Worm (Caenorhabditis elegans) whole organism, late embryonic: ENCODE results near the gene col-9.

ENCODE experiments used
- C08G9.2 ChIP-seq: sonication (generic microtip); optimal IDR thresholded peaks from 2 replicates; lab custom pipeline; 2016; ENCODE audit warnings: mild to moderate bottlenecking, missing genetic modification characterization, moderate library complexity, missing compliant biosample characterization
- C38D4.7 ChIP-seq: fragments of 200-800 bp; sonication (Bioruptor generic); optimal IDR thresholded peaks from 2 replicates; lab custom pipeline; 2018; ENCODE audit warnings: mild to moderate bottlenecking, missing genetic modification characterization, moderate library complexity, missing compliant biosample characterization
- K02D7.2 ChIP-seq: sonication (generic microtip); optimal IDR thresholded peaks from 2 replicates; lab custom pipeline; 2017; ENCODE audit warnings: mild to moderate bottlenecking, missing genetic modification characterization, missing compliant biosample characterization
- Y22D7AL.16 ChIP-seq: sonication (generic microtip); optimal IDR thresholded peaks from 2 replicates; lab custom pipeline; 2016; ENCODE audit warnings: missing genetic modification characterization, missing compliant biosample characterization
- ama-1 ChIP-seq: fragments of 150-350 bp; optimal IDR thresholded peaks from 2 replicates; lab custom pipeline; 2014
- ceh-18 ChIP-seq: sonication (generic microtip); optimal IDR thresholded peaks from 2 replicates; lab custom pipeline; 2016; ENCODE audit warnings: missing genetic modification characterization, missing compliant biosample characterization
- ceh-19 ChIP-seq: fragments of 200-800 bp; sonication (Bioruptor generic); optimal IDR thresholded peaks from 2 replicates; lab custom pipeline; 2018; ENCODE audit warnings: mild to moderate bottlenecking, missing genetic modification characterization, missing compliant biosample characterization
- ceh-2 ChIP-seq: sonication (generic microtip); optimal IDR thresholded peaks from 2 replicates; lab custom pipeline; 2016; ENCODE audit warnings: missing genotype, missing genetic modification characterization, missing compliant biosample characterization
- ceh-30 ChIP-seq: fragments of 150-350 bp; optimal IDR thresholded peaks from 2 replicates; lab custom pipeline; 2014; ENCODE audit warnings: missing biosample characterization, missing genetic modification characterization
- ceh-31 ChIP-seq: sonication (generic microtip); optimal IDR thresholded peaks from 2 replicates; lab custom pipeline; 2016; ENCODE audit warnings: missing genetic modification characterization, missing compliant biosample characterization
- ceh-34 ChIP-seq: sonication (generic microtip); optimal IDR thresholded peaks from 2 replicates; lab custom pipeline; 2016; ENCODE audit warnings: mild to moderate bottlenecking, missing genetic modification characterization, missing compliant biosample characterization
- ceh-45 ChIP-seq: fragments of 200-800 bp; sonication (Bioruptor generic); IDR thresholded peaks from 2 replicates; pipeline ENCODE4 v1.3.6; 2022; ENCODE audit warnings: missing genetic modification reagents, missing genetic modification characterization, missing compliant biosample characterization
- ceh-48 ChIP-seq: sonication (generic microtip); optimal IDR thresholded peaks from 2 replicates; lab custom pipeline; 2016; ENCODE audit warnings: missing genetic modification characterization, inconsistent platforms, missing compliant biosample characterization
- ceh-6 ChIP-seq: fragments of 200-800 bp; sonication (Bioruptor generic); optimal IDR thresholded peaks from 2 replicates; lab custom pipeline; 2018; ENCODE audit warnings: mild to moderate bottlenecking, missing genetic modification characterization, missing compliant biosample characterization
- ceh-9 ChIP-seq: sonication (generic microtip); optimal IDR thresholded peaks from 2 replicates; lab custom pipeline; 2016; ENCODE audit warnings: mild to moderate bottlenecking, missing genetic modification characterization, inconsistent platforms, missing compliant biosample characterization
- che-1 ChIP-seq: sonication (generic microtip); optimal IDR thresholded peaks from 2 replicates; lab custom pipeline; 2016; ENCODE audit warnings: mild to moderate bottlenecking, missing genetic modification characterization, missing compliant biosample characterization
- dve-1 ChIP-seq: sonication (generic microtip); optimal IDR thresholded peaks from 2 replicates; lab custom pipeline; 2017; ENCODE audit warnings: antibody characterized with exemption, mild to moderate bottlenecking, missing genetic modification characterization, missing compliant biosample characterization
- elt-2 ChIP-seq: sonication (generic microtip); optimal IDR thresholded peaks from 2 replicates; lab custom pipeline; 2016; ENCODE audit warnings: missing genetic modification reagents, missing genetic modification characterization, missing compliant biosample characterization
- eyg-1 ChIP-seq: sonication (generic microtip); optimal IDR thresholded peaks from 2 replicates; lab custom pipeline; 2016; ENCODE audit warnings: missing genotype, missing genetic modification characterization, missing compliant biosample characterization
- fax-1 ChIP-seq: sonication (generic microtip); optimal IDR thresholded peaks from 2 replicates; lab custom pipeline; 2016; ENCODE audit warnings: missing genotype, missing genetic modification characterization, missing compliant biosample characterization
- fkh-10 ChIP-seq: fragments of 150-350 bp; optimal IDR thresholded peaks from 2 replicates; lab custom pipeline; 2014; ENCODE audit warnings: missing biosample characterization, missing genetic modification reagents, missing genetic modification characterization
- fkh-6 ChIP-seq: sonication (generic microtip); optimal IDR thresholded peaks from 2 replicates; lab custom pipeline; 2016; ENCODE audit warnings: missing genetic modification characterization, missing compliant biosample characterization
- hlh-13 ChIP-seq: fragments of 200-800 bp; sonication (Bioruptor generic); optimal IDR thresholded peaks from 2 replicates; lab custom pipeline; 2018; ENCODE audit warnings: mild to moderate bottlenecking, missing genetic modification characterization, missing compliant biosample characterization
- hlh-15 ChIP-seq: sonication (generic microtip); optimal IDR thresholded peaks from 2 replicates; lab custom pipeline; 2016; ENCODE audit warnings: missing genetic modification characterization, missing compliant biosample characterization
- hlh-8 ChIP-seq: sonication (generic microtip); optimal IDR thresholded peaks from 2 replicates; lab custom pipeline; 2016; ENCODE audit warnings: missing genotype, missing genetic modification characterization, missing compliant biosample characterization
- lim-6 ChIP-seq: sonication (generic microtip); optimal IDR thresholded peaks from 2 replicates; lab custom pipeline; 2016; ENCODE audit warnings: missing genetic modification characterization, missing compliant biosample characterization
- lin-11 ChIP-seq: fragments of 200-800 bp; sonication (Bioruptor generic); optimal IDR thresholded peaks from 2 replicates; lab custom pipeline; 2018; ENCODE audit warnings: mild to moderate bottlenecking, missing genetic modification characterization, missing compliant biosample characterization
- madf-2 ChIP-seq: sonication (generic microtip); optimal IDR thresholded peaks from 2 replicates; lab custom pipeline; 2017; ENCODE audit warnings: missing genetic modification characterization, missing compliant biosample characterization
- nhr-11 ChIP-seq: fragments of 150-350 bp; optimal IDR thresholded peaks from 2 replicates; lab custom pipeline; 2014; ENCODE audit warnings: missing biosample characterization, missing genetic modification characterization
- nhr-232 ChIP-seq: sonication (generic microtip); optimal IDR thresholded peaks from 2 replicates; lab custom pipeline; 2016; ENCODE audit warnings: missing genetic modification characterization, missing compliant biosample characterization
- npax-4 ChIP-seq: sonication (generic microtip); optimal IDR thresholded peaks from 2 replicates; lab custom pipeline; 2016; ENCODE audit warnings: missing genetic modification characterization, missing compliant biosample characterization
- odd-2 ChIP-seq: sonication (generic microtip); optimal IDR thresholded peaks from 2 replicates; lab custom pipeline; 2017; ENCODE audit warnings: antibody characterized with exemption, mild to moderate bottlenecking, missing genetic modification characterization, missing compliant biosample characterization
- pag-3 ChIP-seq: sonication (generic microtip); optimal IDR thresholded peaks from 2 replicates; lab custom pipeline; 2016; ENCODE audit warnings: missing compliant biosample characterization, missing genetic modification characterization, borderline replicate concordance
- pat-9 ChIP-seq: fragments of 200-800 bp; sonication (Bioruptor generic); optimal IDR thresholded peaks from 2 replicates; lab custom pipeline; 2018; ENCODE audit warnings: mild to moderate bottlenecking, missing genetic modification characterization, moderate library complexity, missing compliant biosample characterization
- pha-2 ChIP-seq: sonication (generic microtip); optimal IDR thresholded peaks from 2 replicates; lab custom pipeline; 2017; ENCODE audit warnings: mild to moderate bottlenecking, missing genetic modification characterization, missing compliant biosample characterization
- pha-4 ChIP-seq: fragments of 150-350 bp; optimal IDR thresholded peaks from 2 replicates; lab custom pipeline; 2018; ENCODE audit warnings: missing biosample characterization, missing genetic modification reagents, missing genetic modification characterization
- pros-1 ChIP-seq: fragments of 150-350 bp; optimal IDR thresholded peaks from 2 replicates; lab custom pipeline; 2014; ENCODE audit warnings: missing biosample characterization, missing genetic modification reagents, missing genetic modification characterization
- ref-2 ChIP-seq: sonication (generic microtip); optimal IDR thresholded peaks from 2 replicates; lab custom pipeline; 2016; ENCODE audit warnings: missing genetic modification characterization, missing compliant biosample characterization
- sdc-2 ChIP-seq: sonication (generic microtip); optimal IDR thresholded peaks from 2 replicates; lab custom pipeline; 2016; ENCODE audit warnings: missing genotype, missing genetic modification characterization, missing compliant biosample characterization
- sox-2 ChIP-seq: fragments of 200-800 bp; sonication (Bioruptor generic); IDR thresholded peaks from 2 replicates; pipeline ENCODE4 v1.3.6; 2022; ENCODE audit warnings: missing genetic modification reagents, missing genetic modification characterization, missing compliant biosample characterization
- sox-4 ChIP-seq: sonication (generic microtip); optimal IDR thresholded peaks from 2 replicates; lab custom pipeline; 2017; ENCODE audit warnings: mild to moderate bottlenecking, missing genetic modification characterization, inconsistent platforms, missing compliant biosample characterization
- syd-9 ChIP-seq: sonication (generic microtip); optimal IDR thresholded peaks from 2 replicates; lab custom pipeline; 2016; ENCODE audit warnings: mild to moderate bottlenecking, missing genetic modification characterization, moderate library complexity, missing compliant biosample characterization
- ttx-3 ChIP-seq: sonication (generic microtip); optimal IDR thresholded peaks from 2 replicates; lab custom pipeline; 2016; ENCODE audit warnings: missing genetic modification reagents, missing genetic modification characterization, missing compliant biosample characterization
- unc-3 ChIP-seq, 2 experiments: fragments of 200-800 bp in 1 of 2; sonication (Bioruptor generic) in 1 of 2; sonication (generic microtip) in 1 of 2; conservative IDR thresholded peaks in 1 of 2; optimal IDR thresholded peaks in 1 of 2; 2 replicates each; pipeline versions ENCODE4 v1.3.6 to Lab custom; 2016 to 2022; ENCODE audit warnings: missing compliant biosample characterization in 2 of 2, missing genetic modification characterization in 2 of 2, missing genetic modification reagents in 1 of 2
- unc-42 ChIP-seq: sonication (generic microtip); optimal IDR thresholded peaks from 2 replicates; lab custom pipeline; 2016; ENCODE audit warnings: missing genotype, missing genetic modification characterization, missing compliant biosample characterization
- unc-55 ChIP-seq: sonication (generic microtip); optimal IDR thresholded peaks from 2 replicates; lab custom pipeline; 2017; ENCODE audit warnings: missing biosample characterization, missing genetic modification reagents, missing genetic modification characterization
- ztf-16 ChIP-seq: sonication (generic microtip); optimal IDR thresholded peaks from 2 replicates; lab custom pipeline; 2017; ENCODE audit warnings: missing genetic modification characterization, missing compliant biosample characterization

Gene col-9

DNA sequence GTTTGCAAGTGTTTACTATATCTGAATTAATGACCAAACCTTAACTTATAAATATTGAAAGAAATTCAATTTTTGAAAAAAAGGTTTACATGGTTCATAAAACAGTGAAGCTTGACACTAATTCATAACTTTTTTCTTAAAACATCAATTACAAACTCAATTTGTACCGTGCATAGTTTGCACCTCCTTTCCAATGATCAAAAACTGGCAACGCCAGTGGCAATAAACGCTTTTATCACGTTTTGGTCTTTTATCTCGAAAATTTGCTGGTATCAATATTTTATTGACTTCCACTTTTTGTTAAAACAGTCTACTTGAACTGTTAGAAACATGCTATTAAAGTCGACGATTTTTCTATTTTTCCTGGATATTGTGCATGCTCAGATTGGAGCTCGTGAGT, 11.4 kb upstream of the col-9 start, which contains the start of gene F54B11.11:
Gene F54B11.11 (plus strand): TSS at position 301 of the 400 bp plus-strand sequence.
- TF ChIP-seq npax-4 (no peak), unc-42 (tag; lab: Kevin White, UChicago) (no peak), fax-1 (no peak), hlh-13 (GFP tag; lab: Kevin White, UChicago) (no peak), ceh-2 (tag; lab: Kevin White, UChicago) (no peak), madf-2 (tag; lab: Kevin White, UChicago) (no peak), odd-2 (tag; lab: Kevin White, UChicago) (no peak), ceh-48 (tag; lab: Kevin White, UChicago) (no peak), hlh-8 (tag; lab: Kevin White, UChicago) (no peak), K02D7.2 (tag; lab: Kevin White, UChicago) (no peak), nhr-232 (tag; lab: Kevin White, UChicago) (no peak)

DNA sequence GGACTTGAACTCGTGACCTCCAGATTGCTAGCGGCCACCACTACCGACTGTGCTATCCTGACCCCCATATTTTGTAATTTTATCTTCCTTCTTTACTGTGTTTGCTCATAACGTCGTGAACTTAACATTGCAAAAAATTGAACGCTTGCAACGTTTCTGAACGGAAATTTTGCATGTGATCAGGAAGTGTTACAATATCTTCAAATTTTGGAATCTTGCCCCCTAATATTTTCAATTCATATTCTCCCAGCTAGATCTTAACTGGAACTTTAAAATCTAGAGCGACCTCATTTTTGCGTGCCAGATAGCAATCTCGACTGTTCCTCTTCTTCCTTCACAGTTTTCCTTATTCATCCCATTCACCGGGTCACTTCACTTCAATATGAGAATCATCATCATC, 8.0 kb upstream of the col-9 start, which contains the start of gene F54B11.10:
Gene F54B11.10 (plus strand): TSS at position 301 of the 400 bp plus-strand sequence.
- TF ChIP-seq ama-1 (lab: Kevin White, UChicago), result no peak
- TF ChIP-seq unc-3 (GFP tag; conservative IDR thresholded peaks at IDR 0.05; lab: Robert Waterston, UW), result no peak
- TF ChIP-seq unc-3 (tag; optimal IDR thresholded peaks at IDR 0.05; lab: Kevin White, UChicago), result no peak
- TF ChIP-seq ceh-31 (tag; lab: Kevin White, UChicago), result no peak
- TF ChIP-seq pha-4 (tag; lab: Kevin White, UChicago), result no peak
- no peak for TF ChIP-seq ceh-45 (GFP tag; lab: Robert Waterston, UW)

DNA sequence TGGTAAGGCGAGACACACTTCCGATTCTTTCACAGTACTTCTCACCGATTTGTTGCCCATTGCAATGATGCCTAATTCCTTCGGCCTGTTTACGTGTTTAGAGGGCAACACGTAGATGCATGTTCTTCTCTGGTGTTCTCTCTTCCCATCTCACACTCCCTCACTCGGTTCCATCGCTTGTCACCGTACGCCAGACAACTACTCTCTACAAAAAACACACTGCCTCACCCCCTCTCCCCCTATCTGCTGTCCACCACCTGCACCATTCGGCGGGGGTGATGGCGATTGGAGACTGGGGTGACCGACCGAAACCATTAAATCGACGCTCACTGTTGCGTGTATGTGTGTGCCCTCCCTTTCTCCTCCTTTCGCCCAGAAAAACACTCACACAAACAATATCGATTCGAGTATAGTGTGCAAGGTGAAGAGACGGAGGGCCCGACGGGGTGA, 5.9 kb upstream of the col-9 start:
- TF ChIP-seq pros-1 (tag; lab: Kevin White, UChicago), result peak; percentile 52
- TF ChIP-seq C38D4.7 (GFP tag; lab: Kevin White, UChicago), result no peak
- TF ChIP-seq dve-1 (tag; lab: Kevin White, UChicago), result no peak
- TF ChIP-seq K02D7.2 (tag; lab: Kevin White, UChicago), result no peak
- TF ChIP-seq fax-1, result no peak
- TF ChIP-seq ceh-6 (GFP tag; lab: Kevin White, UChicago), result peak; percentile 44
- peak; percentile 20 for TF ChIP-seq elt-2 (tag; lab: Kevin White, UChicago)
- peak; percentile 43 for TF ChIP-seq ceh-34 (tag; lab: Kevin White, UChicago)
- no peak for TF ChIP-seq pat-9 (tag; lab: Kevin White, UChicago)
- TF ChIP-seq ceh-48 (tag; lab: Kevin White, UChicago), result peak; percentile 55
- TF ChIP-seq ref-2 (tag; lab: Kevin White, UChicago), result peak; percentile 90
- TF ChIP-seq ceh-9, result no peak
- no peak for TF ChIP-seq unc-3 (GFP tag; conservative IDR thresholded peaks at IDR 0.05; lab: Robert Waterston, UW)
- TF ChIP-seq unc-3 (tag; optimal IDR thresholded peaks at IDR 0.05; lab: Kevin White, UChicago), result no peak
- no peak for TF ChIP-seq pha-2 (tag; lab: Kevin White, UChicago)
- no peak for TF ChIP-seq fkh-10 (GFP tag; lab: Kevin White, UChicago)
- TF ChIP-seq eyg-1 (tag; lab: Kevin White, UChicago), result peak; percentile 16
- TF ChIP-seq unc-55 (GFP tag; lab: Kevin White, UChicago), result no peak
- no peak for TF ChIP-seq che-1 (tag; lab: Kevin White, UChicago)
- no peak for TF ChIP-seq lin-11 (tag; lab: Kevin White, UChicago)
- TF ChIP-seq C08G9.2 (tag; lab: Kevin White, UChicago), result peak; percentile 27
- TF ChIP-seq odd-2 (tag; lab: Kevin White, UChicago), result no peak
- TF ChIP-seq npax-4, result no peak
- TF ChIP-seq ceh-31 (tag; lab: Kevin White, UChicago), result peak; percentile 73
- TF ChIP-seq sox-4 (tag; lab: Kevin White, UChicago), result peak; percentile 25
- no peak for TF ChIP-seq ceh-30 (tag; lab: Kevin White, UChicago)
- no peak for TF ChIP-seq Y22D7AL.16 (tag; lab: Kevin White, UChicago)
- TF ChIP-seq ttx-3 (tag; lab: Kevin White, UChicago), result no peak
- no peak for TF ChIP-seq lim-6
- peak; percentile 61 for TF ChIP-seq ceh-18 (tag; lab: Kevin White, UChicago)
- no peak for TF ChIP-seq pag-3 (tag; lab: Kevin White, UChicago)
- TF ChIP-seq sox-2, result no peak; the same call in 1 of the 2 replicates
- TF ChIP-seq sdc-2, result peak; percentile 82
- no peak for TF ChIP-seq fkh-6 (tag; lab: Kevin White, UChicago)
- TF ChIP-seq syd-9 (tag; lab: Kevin White, UChicago), result no peak
- TF ChIP-seq nhr-11 (tag; lab: Kevin White, UChicago), result no peak
- no peak for TF ChIP-seq hlh-15 (tag; lab: Kevin White, UChicago)
- TF ChIP-seq ama-1 (lab: Kevin White, UChicago), result no peak
- TF ChIP-seq ceh-19 (GFP tag; lab: Kevin White, UChicago), result no peak
- TF ChIP-seq ztf-16 (tag; lab: Kevin White, UChicago), result no peak
